Worm (Caenorhabditis elegans): ENCODE results near the gene Y17D7C.6.
A peak's percentile ranks its signal among the peaks of the same experiment; 100 is the strongest.

Gene Y17D7C.6

DNA sequence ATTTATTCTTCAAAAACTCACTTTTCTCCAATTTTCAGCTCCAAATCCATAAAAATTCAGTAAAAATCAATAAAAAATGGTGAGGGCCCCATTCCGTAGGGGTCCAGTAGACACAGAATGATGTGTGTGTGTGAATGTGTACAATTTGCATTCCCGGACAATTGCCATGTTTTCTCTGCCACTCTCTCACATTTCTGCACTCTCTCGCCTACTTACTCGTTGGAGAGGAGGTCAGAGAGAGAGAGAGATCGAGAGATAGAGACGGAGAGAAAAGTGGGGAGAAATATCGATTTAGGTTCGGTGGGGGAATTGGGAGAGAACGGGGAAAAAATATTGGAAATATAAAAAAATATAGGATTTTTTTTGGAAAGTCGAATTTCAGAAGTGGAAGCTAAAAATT is 14.0 kb downstream of the Y17D7C.6 start (continued):
- peak; percentile 27 for TF ChIP-seq ceh-6 (GFP tag; optimal IDR thresholded peaks at IDR 0.05)
- TF ChIP-seq ceh-18 (tag; optimal IDR thresholded peaks at IDR 0.05) = peak; percentile 31
- no peak for TF ChIP-seq unc-3 (GFP tag; conservative IDR thresholded peaks at IDR 0.05)
- TF ChIP-seq unc-3 (tag; optimal IDR thresholded peaks at IDR 0.05) = no peak
- TF ChIP-seq pros-1 (tag; optimal IDR thresholded peaks at IDR 0.05) = peak; percentile 79
- TF ChIP-seq rnt-1 (tag; optimal IDR thresholded peaks at IDR 0.05) = peak; percentile 21
- no peak for TF ChIP-seq C38D4.7 (GFP tag; optimal IDR thresholded peaks at IDR 0.05)
- no peak for TF ChIP-seq fax-1 (tag; optimal IDR thresholded peaks at IDR 0.05)
- TF ChIP-seq ttx-3 (tag; optimal IDR thresholded peaks at IDR 0.05) = no peak
- peak; percentile 49 for TF ChIP-seq pat-9 (tag; optimal IDR thresholded peaks at IDR 0.05)
- TF ChIP-seq T23F11.4 (GFP tag; optimal IDR thresholded peaks at IDR 0.05) = no peak
- peak; percentile 67 for TF ChIP-seq hlh-30 (tag; optimal IDR thresholded peaks at IDR 0.05; ENCODE audit: insufficient read depth)
- TF ChIP-seq tbx-7 (tag; optimal IDR thresholded peaks at IDR 0.05) = no peak
- peak; percentile 14 for TF ChIP-seq elt-2 (tag; optimal IDR thresholded peaks at IDR 0.05)
- TF ChIP-seq pha-2 (tag; optimal IDR thresholded peaks at IDR 0.05) = peak; percentile 59
- peak; percentile 9 for TF ChIP-seq ceh-22 (tag; optimal IDR thresholded peaks at IDR 0.05)
- no peak for TF ChIP-seq eyg-1 (tag; optimal IDR thresholded peaks at IDR 0.05)
- peak; percentile 24 for TF ChIP-seq odd-2 (tag; optimal IDR thresholded peaks at IDR 0.05)
- peak; percentile 70 for TF ChIP-seq pax-1 (tag; optimal IDR thresholded peaks at IDR 0.05)
- TF ChIP-seq syd-9 (tag; optimal IDR thresholded peaks at IDR 0.05) = peak; percentile 29
- no peak; the same call in 1 of the 2 replicates for TF ChIP-seq sox-2 (GFP tag; IDR thresholded peaks at IDR 0.05)
- no peak for TF ChIP-seq lin-11 (tag; optimal IDR thresholded peaks at IDR 0.05)
- TF ChIP-seq unc-86 (tag; optimal IDR thresholded peaks at IDR 0.05) = peak; percentile 54
- peak; percentile 90 for TF ChIP-seq ceh-48 (tag; optimal IDR thresholded peaks at IDR 0.05)
- no peak for TF ChIP-seq hlh-15 (tag; optimal IDR thresholded peaks at IDR 0.05)
- no peak for TF ChIP-seq sox-4 (tag; optimal IDR thresholded peaks at IDR 0.05)
- TF ChIP-seq lim-6 (tag; optimal IDR thresholded peaks at IDR 0.05) = peak; percentile 56
- no peak for TF ChIP-seq ref-2 (tag; optimal IDR thresholded peaks at IDR 0.05)
- TF ChIP-seq pag-3 (tag; optimal IDR thresholded peaks at IDR 0.05; ENCODE audit: borderline replicate concordance) = no peak
- TF ChIP-seq ahr-1 (tag; optimal IDR thresholded peaks at IDR 0.05) = no peak
- TF ChIP-seq ceh-14 (tag; optimal IDR thresholded peaks at IDR 0.05) = peak; percentile 76
- TF ChIP-seq unc-42 (tag; optimal IDR thresholded peaks at IDR 0.05) = peak; percentile 85
- no peak for TF ChIP-seq ama-1 (optimal IDR thresholded peaks at IDR 0.05)

ce11 chrV:18724076-18724475 is 14.5 kb downstream of the Y17D7C.6 start:
- TF ChIP-seq pqm-1 (tag; optimal IDR thresholded peaks at IDR 0.05) = no peak
- TF ChIP-seq ceh-31 (tag; optimal IDR thresholded peaks at IDR 0.05) = no peak
- no peak for TF ChIP-seq pha-4 (tag; optimal IDR thresholded peaks at IDR 0.05)
- no peak for TF ChIP-seq unc-42 (tag; optimal IDR thresholded peaks at IDR 0.05)
- TF ChIP-seq mec-3 (tag; optimal IDR thresholded peaks at IDR 0.05; ENCODE audit: borderline replicate concordance) = no peak
- TF ChIP-seq ttx-3 (tag; optimal IDR thresholded peaks at IDR 0.05) = no peak
- no peak for TF ChIP-seq tbx-7 (tag; optimal IDR thresholded peaks at IDR 0.05)
- TF ChIP-seq nhr-11 (tag; optimal IDR thresholded peaks at IDR 0.05) = no peak
- no peak for TF ChIP-seq ceh-18 (tag; optimal IDR thresholded peaks at IDR 0.05)
- TF ChIP-seq unc-86 (tag; optimal IDR thresholded peaks at IDR 0.05) = no peak
- TF ChIP-seq hlh-15 (tag; optimal IDR thresholded peaks at IDR 0.05) = no peak
- TF ChIP-seq ceh-2 (tag; optimal IDR thresholded peaks at IDR 0.05) = no peak
- no peak for TF ChIP-seq elt-4 (tag; optimal IDR thresholded peaks at IDR 0.05)

- TF ChIP-seq ceh-22 (tag; optimal IDR thresholded peaks at IDR 0.05) (no peak), unc-42 (tag; optimal IDR thresholded peaks at IDR 0.05) (peak; percentile 72)
These were observed 16.2 kb downstream of the Y17D7C.6 start for ce11 chrV:18725858-18726257.

All from whole organism, late embryonic.